Fruit fly (Drosophila melanogaster) whole organism, prepupa: Measurements from ENCODE around the gene pcx.
A peak's percentile ranks its signal among the peaks of the same experiment; 100 is the strongest.

ENCODE experiments used
- CG10669 ChIP-seq: fragments of 200-800 bp; sonication (Bioruptor generic); optimal IDR thresholded peaks from 3 replicates; lab custom pipeline; 2018; ENCODE audit warnings: missing biosample characterization, mild to moderate bottlenecking, missing genetic modification characterization, moderate library complexity
- CG11294 ChIP-seq: fragments of 200-800 bp; sonication (Bioruptor generic); IDR thresholded peaks from 2 replicates; pipeline ENCODE4 v1.3.6; 2022; ENCODE audit warnings: missing biosample characterization, missing genetic modification characterization
- CG11902 ChIP-seq: fragments of 200-800 bp; sonication (Bioruptor generic); optimal IDR thresholded peaks from 3 replicates; lab custom pipeline; 2016; ENCODE audit warnings: missing biosample characterization, missing genetic modification characterization
- CG15336 ChIP-seq: fragments of 200-800 bp; sonication (Bioruptor generic); IDR thresholded peaks from 2 replicates; pipeline ENCODE4 v1.3.6; 2022; ENCODE audit warnings: missing biosample characterization, missing genetic modification characterization
- CG1621 ChIP-seq: fragments of 200-800 bp; sonication (Bioruptor generic); optimal IDR thresholded peaks from 3 replicates; lab custom pipeline; 2018; ENCODE audit warnings: missing biosample characterization, mild to moderate bottlenecking, missing genetic modification characterization
- CG3032 ChIP-seq: fragments of 200-800 bp; optimal IDR thresholded peaks from 2 replicates; lab custom pipeline; 2019; ENCODE audit warnings: missing biosample characterization, mild to moderate bottlenecking, missing genetic modification characterization, moderate library complexity
- CG31627 ChIP-seq: fragments of 200-800 bp; sonication (Bioruptor generic); optimal IDR thresholded peaks from 3 replicates; lab custom pipeline; 2016; ENCODE audit warnings: missing biosample characterization, missing genetic modification characterization
- CG32006 ChIP-seq: fragments of 200-800 bp; sonication (Bioruptor generic); optimal IDR thresholded peaks from 3 replicates; lab custom pipeline; 2017; ENCODE audit warnings: missing biosample characterization, mild to moderate bottlenecking, missing genetic modification characterization
- CG34406 ChIP-seq: fragments of 200-800 bp; sonication (Bioruptor generic); optimal IDR thresholded peaks from 3 replicates; lab custom pipeline; 2016; ENCODE audit warnings: missing biosample characterization, missing genetic modification characterization
- CG3919 ChIP-seq: fragments of 200-800 bp; sonication (Bioruptor generic); optimal IDR thresholded peaks from 3 replicates; lab custom pipeline; 2016; ENCODE audit warnings: missing biosample characterization, missing genetic modification characterization
- CG4318 ChIP-seq: fragments of 200-800 bp; sonication (Bioruptor generic); optimal IDR thresholded peaks from 3 replicates; lab custom pipeline; 2017; ENCODE audit warnings: missing biosample characterization, mild to moderate bottlenecking, missing genetic modification characterization
- CG6163 ChIP-seq: fragments of 200-800 bp; sonication (Bioruptor generic); IDR thresholded peaks from 3 replicates; pipeline ENCODE4 v1.3.6; 2022; ENCODE audit warnings: missing biosample characterization, missing genetic modification characterization
- CG6792 ChIP-seq: fragments of 200-800 bp; sonication (Bioruptor generic); optimal IDR thresholded peaks from 3 replicates; lab custom pipeline; 2016; ENCODE audit warnings: missing biosample characterization, missing genetic modification characterization
- CG8119 ChIP-seq: fragments of 200-800 bp; sonication (Bioruptor generic); IDR thresholded peaks from 3 replicates; pipeline ENCODE4 v1.3.6; 2022; ENCODE audit warnings: missing biosample characterization, missing genetic modification characterization
- CG8632 ChIP-seq: fragments of 200-800 bp; sonication (Bioruptor generic); optimal IDR thresholded peaks from 3 replicates; lab custom pipeline; 2016; ENCODE audit warnings: missing biosample characterization, missing genetic modification characterization
- CG9139 ChIP-seq: fragments of 200-800 bp; sonication (Bioruptor generic); optimal IDR thresholded peaks from 3 replicates; lab custom pipeline; 2017; ENCODE audit warnings: missing biosample characterization, mild to moderate bottlenecking, missing genetic modification characterization
- Eip75B ChIP-seq: fragments of 200-800 bp; sonication (Bioruptor generic); optimal IDR thresholded peaks from 3 replicates; lab custom pipeline; 2016; ENCODE audit warnings: missing biosample characterization, missing genetic modification characterization
- Eip78C ChIP-seq: fragments of 200-800 bp; sonication (Bioruptor generic); peaks from one replicate; lab custom pipeline; 2016; ENCODE audit warnings: missing biosample characterization, missing genetic modification characterization
- Eip93F ChIP-seq: fragments of 200-800 bp; sonication (Bioruptor generic); optimal IDR thresholded peaks from 2 replicates; lab custom pipeline; 2016; ENCODE audit warnings: missing biosample characterization, mild to moderate bottlenecking, missing genetic modification characterization
- Ets21C ChIP-seq: fragments of 200-800 bp; sonication (Bioruptor generic); optimal IDR thresholded peaks from 3 replicates; lab custom pipeline; 2016; ENCODE audit warnings: missing biosample characterization, missing genetic modification characterization
- Ets96B ChIP-seq: fragments of 200-800 bp; optimal IDR thresholded peaks from 2 replicates; lab custom pipeline; 2019; ENCODE audit warnings: missing biosample characterization, mild to moderate bottlenecking, missing genetic modification characterization, moderate library complexity
- Gug ChIP-seq: fragments of 200-800 bp; sonication (Bioruptor generic); IDR thresholded peaks from 2 replicates; pipeline ENCODE4 v1.3.6; 2022; ENCODE audit warnings: missing biosample characterization, missing genetic modification characterization
- Hr38 ChIP-seq: sonication (Bioruptor generic); optimal IDR thresholded peaks from 2 replicates; lab custom pipeline; 2016; ENCODE audit warnings: missing biosample characterization, missing genetic modification characterization
- Hr39 ChIP-seq: fragments of 200-800 bp; sonication (Bioruptor generic); optimal IDR thresholded peaks from 2 replicates; lab custom pipeline; 2016; ENCODE audit warnings: missing biosample characterization, missing genetic modification characterization
- Hr4 ChIP-seq: fragments of 200-800 bp; sonication (Bioruptor generic); optimal IDR thresholded peaks from 3 replicates; lab custom pipeline; 2016; ENCODE audit warnings: missing biosample characterization, missing genetic modification characterization
- Lpt ChIP-seq: fragments of 200-800 bp; sonication (Bioruptor generic); optimal IDR thresholded peaks from 3 replicates; lab custom pipeline; 2016; ENCODE audit warnings: missing biosample characterization, missing genetic modification characterization
- Met ChIP-seq: fragments of 200-800 bp; sonication (Bioruptor generic); optimal IDR thresholded peaks from 3 replicates; lab custom pipeline; 2016; ENCODE audit warnings: missing biosample characterization, missing genetic modification characterization
- OdsH ChIP-seq: fragments of 200-800 bp; sonication (Bioruptor generic); optimal IDR thresholded peaks from 3 replicates; lab custom pipeline; 2016; ENCODE audit warnings: missing biosample characterization, missing genetic modification characterization
- Smox ChIP-seq: fragments of 200-800 bp; sonication (Bioruptor generic); optimal IDR thresholded peaks from 3 replicates; lab custom pipeline; 2016; ENCODE audit warnings: missing biosample characterization, missing genetic modification characterization
- Sox102F ChIP-seq: fragments of 200-800 bp; sonication (Bioruptor generic); optimal IDR thresholded peaks from 2 replicates; lab custom pipeline; 2016; ENCODE audit warnings: missing biosample characterization, mild to moderate bottlenecking, missing genetic modification characterization
- Sox14 ChIP-seq: fragments of 200-800 bp; sonication (Bioruptor generic); optimal IDR thresholded peaks from 3 replicates; lab custom pipeline; 2016; ENCODE audit warnings: missing biosample characterization, missing genetic modification characterization
- cyc ChIP-seq: fragments of 200-800 bp; sonication (Bioruptor generic); optimal IDR thresholded peaks from 3 replicates; lab custom pipeline; 2016; ENCODE audit warnings: missing biosample characterization, missing genetic modification characterization
- dac ChIP-seq: fragments of 200-800 bp; sonication (Bioruptor generic); optimal IDR thresholded peaks from 2 replicates; lab custom pipeline; 2017; ENCODE audit warnings: missing biosample characterization, mild to moderate bottlenecking, missing genetic modification characterization
- dsx ChIP-seq: fragments of 200-800 bp; optimal IDR thresholded peaks from 3 replicates; lab custom pipeline; 2019; ENCODE audit warnings: missing biosample characterization, mild to moderate bottlenecking, missing genetic modification characterization, moderate library complexity; ENCODE audit not compliant: poor library complexity, severe bottlenecking
- esn ChIP-seq: fragments of 200-800 bp; sonication (Bioruptor generic); optimal IDR thresholded peaks from 2 replicates; lab custom pipeline; 2016; ENCODE audit warnings: missing biosample characterization, mild to moderate bottlenecking, missing genetic modification characterization, moderate library complexity
- fd59A ChIP-seq: fragments of 200-800 bp; sonication (Bioruptor generic); optimal IDR thresholded peaks from 2 replicates; lab custom pipeline; 2017; ENCODE audit warnings: missing biosample characterization, mild to moderate bottlenecking, missing genetic modification characterization, missing genetic modification reagents
- fd85E ChIP-seq: fragments of 200-800 bp; sonication (Bioruptor generic); optimal IDR thresholded peaks from 3 replicates; lab custom pipeline; 2016; ENCODE audit warnings: missing biosample characterization, missing genetic modification characterization
- fkh ChIP-seq: fragments of 200-800 bp; sonication (Bioruptor generic); optimal IDR thresholded peaks from 3 replicates; lab custom pipeline; 2017; ENCODE audit warnings: missing biosample characterization, mild to moderate bottlenecking, missing genetic modification characterization, moderate library complexity
- lz ChIP-seq: fragments of 200-800 bp; sonication (Bioruptor generic); optimal IDR thresholded peaks from 3 replicates; lab custom pipeline; 2016; ENCODE audit warnings: missing biosample characterization, missing genetic modification characterization
- pdm3 ChIP-seq: fragments of 200-800 bp; sonication (Bioruptor generic); optimal IDR thresholded peaks from 3 replicates; lab custom pipeline; 2016; ENCODE audit warnings: missing biosample characterization, missing genetic modification characterization
- spab ChIP-seq: fragments of 200-800 bp; sonication (Bioruptor generic); optimal IDR thresholded peaks from 2 replicates; lab custom pipeline; 2017; ENCODE audit warnings: missing biosample characterization, mild to moderate bottlenecking, missing genetic modification characterization, missing genetic modification reagents
- ss ChIP-seq, 2 experiments: fragments of 200-800 bp; sonication (Bioruptor generic); optimal IDR thresholded peaks; 2 replicates in 1 of 2; 3 replicates in 1 of 2; lab custom pipeline; 2017 to 2018; ENCODE audit warnings: mild to moderate bottlenecking in 2 of 2, missing biosample characterization in 2 of 2, missing genetic modification characterization in 2 of 2, moderate library complexity in 1 of 2
- svp ChIP-seq: fragments of 200-800 bp; sonication (Bioruptor generic); peaks from one replicate; lab custom pipeline; 2016; ENCODE audit warnings: missing biosample characterization, missing genetic modification characterization
- topi ChIP-seq: fragments of 200-800 bp; sonication (Bioruptor generic); optimal IDR thresholded peaks from 3 replicates; lab custom pipeline; 2016; ENCODE audit warnings: missing biosample characterization, missing genetic modification characterization
- vri ChIP-seq: fragments of 200-800 bp; sonication (Bioruptor generic); optimal IDR thresholded peaks from 3 replicates; lab custom pipeline; 2016; ENCODE audit warnings: missing biosample characterization, mild to moderate bottlenecking, missing genetic modification characterization

Gene pcx

DNA sequence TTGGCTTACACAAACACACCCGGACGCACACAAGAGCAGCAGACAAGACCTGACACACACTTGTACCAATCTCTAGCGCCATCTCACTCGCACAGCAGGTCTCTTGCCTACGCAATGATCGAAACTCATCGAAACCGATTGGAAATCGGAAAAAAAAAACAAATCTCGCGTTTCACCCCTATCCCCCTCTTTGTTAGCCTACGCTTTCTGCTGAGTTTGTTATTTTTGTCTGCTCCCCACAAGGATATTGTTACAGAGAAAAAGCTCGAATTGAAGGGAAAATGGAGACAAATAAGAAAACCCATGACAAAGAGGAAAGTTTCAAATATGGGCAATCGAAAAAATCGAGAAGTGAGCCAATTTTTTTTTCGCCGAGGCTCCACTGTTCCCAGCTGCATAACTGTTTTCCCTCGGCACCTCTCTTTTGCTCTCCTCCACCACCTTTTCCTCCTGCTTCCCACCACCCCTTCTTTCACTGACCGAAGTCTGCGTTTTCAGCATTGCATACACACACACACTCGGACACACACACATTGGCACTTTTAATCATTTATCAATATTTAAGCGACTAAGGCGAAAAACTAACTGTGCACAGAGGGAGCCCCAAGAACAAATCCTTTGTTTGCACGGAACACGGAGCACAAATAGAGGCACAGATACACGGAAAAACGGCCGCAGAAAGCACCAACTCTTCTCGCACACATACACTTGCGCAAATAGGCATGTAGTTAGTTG is 44.9 kb downstream of the pcx start (continued):
- TF ChIP-seq CG15336 (GFP tag; lab: Robert Waterston, UW) = peak; percentile 80
- peak; percentile 46; the same call in 1 of the 2 replicates for TF ChIP-seq Gug
- TF ChIP-seq dsx (GFP tag; lab: Kevin White, UChicago) = no peak
- TF ChIP-seq vri (GFP tag; lab: Kevin White, UChicago) = peak; percentile 48
- TF ChIP-seq cyc = peak; percentile 60
- peak; percentile 50 for TF ChIP-seq CG4318 (GFP tag; lab: Kevin White, UChicago)
- peak; percentile 58 for TF ChIP-seq Smox (GFP tag; lab: Kevin White, UChicago)
- TF ChIP-seq Lpt (GFP tag; lab: Kevin White, UChicago) = peak; percentile 23
- peak; percentile 67 for TF ChIP-seq fkh (GFP tag; lab: Kevin White, UChicago)
- TF ChIP-seq lz (GFP tag; lab: Kevin White, UChicago) = peak; percentile 47
- TF ChIP-seq CG11902 = peak; percentile 49
- TF ChIP-seq CG6792 (GFP tag; lab: Kevin White, UChicago) = peak; percentile 44
- TF ChIP-seq dac = peak; percentile 45
- peak; percentile 19 for TF ChIP-seq fd59A (GFP tag; lab: Kevin White, UChicago)
- TF ChIP-seq, all 60 proteins: peak for 44

DNA sequence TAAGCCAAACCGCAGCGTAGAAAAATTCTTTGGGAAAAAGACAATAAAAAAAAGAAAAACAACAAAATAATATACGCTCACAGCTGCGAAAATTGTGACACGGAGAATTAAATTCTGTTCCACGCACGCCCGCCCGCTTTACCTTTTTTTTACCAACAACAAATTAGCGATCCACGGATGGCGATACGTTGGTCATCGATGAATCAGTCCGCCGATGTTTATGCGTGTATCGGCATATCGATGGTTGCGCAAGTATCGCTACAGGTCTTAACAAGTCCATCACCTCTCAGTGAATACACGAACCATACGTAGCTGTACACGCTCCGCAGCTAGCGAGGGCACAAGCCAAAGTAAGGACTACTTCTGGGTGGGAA is 45.4 kb downstream of the pcx start, which contains the start of gene CG2924:
Gene CG2924 (minus strand): TSS at position 205 of the 374 bp plus-strand sequence.
- TF ChIP-seq Eip93F (GFP tag; lab: Kevin White, UChicago) (no peak), OdsH (GFP tag; lab: Kevin White, UChicago) (no peak), Hr4 (GFP tag; lab: Kevin White, UChicago) (no peak), CG11902 (peak; percentile 12), Hr38 (no peak), Ets21C (GFP tag; lab: Kevin White, UChicago) (peak; percentile 26), Ets96B (tag; lab: Kevin White, UChicago) (no peak), Eip75B (no peak), CG11294 (GFP tag; lab: Robert Waterston, UW) (0 out of 2 replicates have a peak, but pooled peaks have one; percentile 15), CG34406 (GFP tag; lab: Kevin White, UChicago) (no peak), CG32006 (GFP tag; lab: Kevin White, UChicago) (no peak), spab (no peak), ss (GFP tag; optimal IDR thresholded peaks at IDR 0.05; lab: Kevin White, UChicago) (no peak), CG8119 (no peak), fkh (GFP tag; lab: Kevin White, UChicago) (no peak), svp (GFP tag; lab: Kevin White, UChicago) (peak; percentile 50), CG31627 (peak; percentile 57), pdm3 (GFP tag; lab: Kevin White, UChicago) (no peak), fd85E (GFP tag; lab: Kevin White, UChicago) (no peak), Sox102F (no peak), topi (GFP tag; lab: Kevin White, UChicago) (peak; percentile 34), CG3032 (tag; lab: Kevin White, UChicago) (peak; percentile 11), CG1621 (peak; percentile 96), CG3919 (peak; percentile 33), CG6163 (GFP tag; lab: Robert Waterston, UW) (peak; percentile 21; the same call in 1 of the 3 replicates), Sox14 (GFP tag; lab: Kevin White, UChicago) (peak; percentile 11), Met (GFP tag; lab: Kevin White, UChicago) (no peak), CG10669 (GFP tag; lab: Kevin White, UChicago) (no peak), CG8632 (no peak), Eip78C (peak; percentile 68), dsx (GFP tag; lab: Kevin White, UChicago) (no peak), esn (GFP tag; lab: Kevin White, UChicago) (peak; percentile 34), dac (no peak), lz (GFP tag; lab: Kevin White, UChicago) (peak; percentile 41), CG15336 (GFP tag; lab: Robert Waterston, UW) (peak; percentile 16; the same call in 1 of the 2 replicates), Hr39 (GFP tag; lab: Kevin White, UChicago) (no peak), CG9139 (GFP tag; lab: Kevin White, UChicago) (no peak), fd59A (GFP tag; lab: Kevin White, UChicago) (no peak), cyc (peak; percentile 56)
- TF ChIP-seq, all 60 proteins: peak for 16
